Fruit fly (Drosophila melanogaster): ENCODE measurements around the gene shf.

dm6 chrX:6795987-6796691 lies 16.7 kb upstream of the shf start:
- TF ChIP-seq toe (GFP tag; optimal IDR thresholded peaks at IDR 0.05) (no peak), CG7045 (GFP tag; optimal IDR thresholded peaks at IDR 0.05) (no peak), Crg-1 (GFP tag; optimal IDR thresholded peaks at IDR 0.05) (no peak), pad (GFP tag; optimal IDR thresholded peaks at IDR 0.05) (no peak), cnc (optimal IDR thresholded peaks at IDR 0.05) (no peak), CG12768 (GFP tag; optimal IDR thresholded peaks at IDR 0.05) (no peak)
